Worm (Caenorhabditis elegans) whole organism, late embryonic: ENCODE data around the gene tmem-24.

Experiments used
- K02D7.2 ChIP-seq: sonication (generic microtip); optimal IDR thresholded peaks from 2 replicates; lab custom pipeline; 2017; ENCODE audit warnings: mild to moderate bottlenecking, missing genetic modification characterization, missing compliant biosample characterization
- ama-1 ChIP-seq: fragments of 150-350 bp; optimal IDR thresholded peaks from 2 replicates; lab custom pipeline; 2014
- hlh-13 ChIP-seq: fragments of 200-800 bp; sonication (Bioruptor generic); optimal IDR thresholded peaks from 2 replicates; lab custom pipeline; 2018; ENCODE audit warnings: mild to moderate bottlenecking, missing genetic modification characterization, missing compliant biosample characterization
- hlh-8 ChIP-seq: sonication (generic microtip); optimal IDR thresholded peaks from 2 replicates; lab custom pipeline; 2016; ENCODE audit warnings: missing genotype, missing genetic modification characterization, missing compliant biosample characterization
- nhr-11 ChIP-seq: fragments of 150-350 bp; optimal IDR thresholded peaks from 2 replicates; lab custom pipeline; 2014; ENCODE audit warnings: missing biosample characterization, missing genetic modification characterization
- sdc-2 ChIP-seq: sonication (generic microtip); optimal IDR thresholded peaks from 2 replicates; lab custom pipeline; 2016; ENCODE audit warnings: missing genotype, missing genetic modification characterization, missing compliant biosample characterization
- ttx-3 ChIP-seq: sonication (generic microtip); optimal IDR thresholded peaks from 2 replicates; lab custom pipeline; 2016; ENCODE audit warnings: missing genetic modification reagents, missing genetic modification characterization, missing compliant biosample characterization
- unc-42 ChIP-seq: sonication (generic microtip); optimal IDR thresholded peaks from 2 replicates; lab custom pipeline; 2016; ENCODE audit warnings: missing genotype, missing genetic modification characterization, missing compliant biosample characterization

- TF ChIP-seq sdc-2 (tag; lab: Kevin White, UChicago) (no peak), hlh-13 (GFP tag; lab: Kevin White, UChicago) (no peak), nhr-11 (tag; lab: Kevin White, UChicago) (no peak), ama-1 (no peak), ttx-3 (no peak), K02D7.2 (tag; lab: Kevin White, UChicago) (no peak), unc-42 (tag; lab: Kevin White, UChicago) (no peak), hlh-8 (tag; lab: Kevin White, UChicago) (no peak)
Measured at ce11 chrX:3659192-3659591, 14.5 kb upstream of the tmem-24 start, which contains the start of gene R11G1.1.
